Worm (Caenorhabditis elegans) whole organism, midembryonic: ENCODE data around the gene mig-2.

Experiments used
- T22C8.4 ChIP-seq: fragments of 200-800 bp; sonication (Bioruptor generic); IDR thresholded peaks from 2 replicates; pipeline ENCODE4 v1.3.6; 2022; ENCODE audit warnings: missing genetic modification characterization, missing compliant biosample characterization
- cog-1 ChIP-seq: sonication (generic microtip); optimal IDR thresholded peaks from 2 replicates; lab custom pipeline; 2016; ENCODE audit warnings: missing genetic modification characterization, missing compliant biosample characterization
- flt-1 ChIP-seq: fragments of 200-800 bp; sonication (Bioruptor generic); IDR thresholded peaks from 2 replicates; pipeline ENCODE4 v1.3.6; 2022; ENCODE audit warnings: missing genetic modification characterization, missing compliant biosample characterization
- klf-2 ChIP-seq: fragments of 200-800 bp; sonication (Bioruptor generic); conservative IDR thresholded peaks from 2 replicates; pipeline ENCODE4 v1.3.6; 2022; ENCODE audit warnings: missing genetic modification reagents, missing genetic modification characterization, missing compliant biosample characterization
- med-1 ChIP-seq: sonication (generic microtip); optimal IDR thresholded peaks from 2 replicates; lab custom pipeline; 2017; ENCODE audit warnings: missing genetic modification characterization, mild to moderate bottlenecking, missing compliant biosample characterization, antibody characterized with exemption, missing genetic modification reagents; ENCODE audit not compliant: insufficient read depth
- ref-1 ChIP-seq: fragments of 200-800 bp; sonication (Bioruptor generic); conservative IDR thresholded peaks from 2 replicates; pipeline ENCODE4 v1.3.6; 2022; ENCODE audit warnings: missing genetic modification reagents, missing genetic modification characterization, missing compliant biosample characterization
- ztf-29 ChIP-seq: fragments of 200-800 bp; sonication (Bioruptor generic); IDR thresholded peaks from 2 replicates; pipeline ENCODE4 v1.3.6; 2022; ENCODE audit warnings: missing genetic modification reagents, missing genetic modification characterization, missing compliant biosample characterization

DNA sequence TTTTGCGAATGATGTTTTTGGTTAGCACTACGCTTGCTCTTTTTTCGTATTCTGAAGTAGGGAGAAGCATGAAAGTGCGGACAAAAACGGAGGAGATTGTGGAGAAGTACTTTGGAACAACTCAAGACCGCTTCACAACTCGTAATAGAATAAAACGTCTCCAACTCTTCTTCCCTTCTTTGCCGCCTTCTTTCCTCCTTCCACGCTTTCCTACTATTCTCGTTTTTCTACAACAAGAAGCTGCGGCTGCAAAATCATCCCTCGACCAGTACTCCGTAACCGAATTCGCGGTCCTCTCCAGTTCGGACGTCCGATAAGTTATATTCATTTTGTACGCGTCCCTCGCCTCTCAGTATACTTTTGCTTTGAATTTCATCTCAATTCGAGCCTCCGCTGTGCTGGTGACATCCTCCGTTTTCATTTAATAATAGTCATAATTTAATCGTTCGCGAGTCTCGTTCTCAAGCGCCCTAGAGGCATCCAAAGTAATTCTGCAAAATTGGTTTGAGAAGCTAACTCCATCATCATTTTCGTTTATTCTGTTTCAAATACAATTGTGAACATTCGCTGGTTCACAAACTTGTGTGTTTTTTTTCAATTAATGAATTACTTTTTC is 21.4 kb downstream of the mig-2 start:
- no peak for TF ChIP-seq ztf-29 (GFP tag; lab: Robert Waterston, UW)
- no peak for TF ChIP-seq ref-1
- no peak for TF ChIP-seq med-1 (GFP tag; lab: Kevin White, UChicago)
- no peak for TF ChIP-seq cog-1
- no peak for TF ChIP-seq T22C8.4
- TF ChIP-seq flt-1 (GFP tag; lab: Robert Waterston, UW): 0 out of 2 replicates have a peak, but pooled peaks have one; percentile 16
- TF ChIP-seq klf-2 (GFP tag; lab: Robert Waterston, UW): no peak
